Worm (Caenorhabditis elegans): ENCODE data around the gene srd-18.

srd-18 gene

DNA sequence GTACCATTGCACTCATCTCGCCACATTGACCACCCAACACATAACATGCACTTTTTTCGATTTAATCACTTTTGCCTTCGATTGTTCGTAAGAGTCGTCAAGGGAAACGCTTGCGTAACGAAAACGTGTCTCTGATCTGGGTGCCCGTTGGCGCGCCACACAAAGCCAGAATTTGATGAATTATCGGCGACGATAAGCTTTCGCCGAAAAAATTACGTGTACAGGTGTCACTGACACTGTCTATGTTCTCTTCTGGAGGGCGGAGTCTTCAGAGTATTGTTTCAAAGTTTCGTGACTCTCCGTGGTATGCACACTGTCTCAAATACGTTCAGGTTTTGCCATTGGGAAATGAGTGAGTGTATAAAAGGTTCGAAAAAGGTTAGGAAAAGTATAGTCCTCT, 16.0 kb downstream of the srd-18 start, which contains the start of gene F53F1.4:
Gene F53F1.4, plus strand, starts transcription at position 390 of the 400 bp plus-strand sequence.
- TF ChIP-seq flt-1 (GFP tag; IDR thresholded peaks at IDR 0.05) (no peak), cog-1 (tag; optimal IDR thresholded peaks at IDR 0.05) (no peak), klf-2 (GFP tag; conservative IDR thresholded peaks at IDR 0.05) (no peak)

DNA sequence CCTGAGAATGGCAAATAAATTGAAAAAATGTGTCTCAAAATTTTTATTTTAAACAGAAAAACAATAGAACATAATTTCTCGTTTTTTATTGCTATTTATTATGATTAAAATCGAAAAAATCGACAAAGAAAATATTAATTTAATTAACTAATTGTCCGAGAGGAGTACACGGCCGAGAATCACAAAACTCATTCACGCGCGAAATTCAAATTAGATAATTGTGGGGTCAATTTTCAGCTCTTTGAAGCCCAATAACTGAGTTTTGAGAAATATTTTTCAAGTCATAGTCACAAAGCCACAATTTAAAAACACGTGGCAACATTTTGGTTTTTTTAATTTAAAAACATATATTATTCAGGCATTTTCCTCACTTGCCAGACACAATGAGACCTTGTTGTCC, 17.6 kb downstream of the srd-18 start:
- TF ChIP-seq ztf-23 (GFP tag; IDR thresholded peaks at IDR 0.05) (no peak), tab-1 (GFP tag; IDR thresholded peaks at IDR 0.05) (no peak), ref-1 (GFP tag; conservative IDR thresholded peaks at IDR 0.05) (no peak), med-1 (GFP tag; optimal IDR thresholded peaks at IDR 0.05; ENCODE audit: insufficient read depth) (no peak), klf-2 (GFP tag; conservative IDR thresholded peaks at IDR 0.05) (no peak), flt-1 (GFP tag; IDR thresholded peaks at IDR 0.05) (no peak), ztf-29 (GFP tag; IDR thresholded peaks at IDR 0.05) (no peak), cog-1 (tag; optimal IDR thresholded peaks at IDR 0.05) (no peak), T22C8.4 (GFP tag; IDR thresholded peaks at IDR 0.05) (no peak)

DNA sequence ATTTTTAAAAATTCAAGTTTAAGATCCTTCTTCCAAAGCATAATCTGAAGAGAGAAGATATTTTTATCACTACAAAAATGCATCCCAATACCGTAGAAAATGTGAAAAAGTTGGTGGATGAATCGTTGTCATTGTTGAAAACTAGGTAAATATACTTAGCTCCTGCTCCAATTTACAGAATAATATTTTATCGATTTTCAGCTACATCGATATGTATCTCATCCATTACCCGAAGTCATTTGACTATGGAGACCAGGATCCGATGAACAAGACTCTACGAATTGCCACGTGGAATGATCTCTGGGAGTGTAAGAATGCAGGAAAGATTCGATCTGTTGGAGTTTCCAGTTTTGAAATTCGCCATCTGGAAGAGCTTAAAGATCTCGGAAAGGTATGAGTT, 18.2 kb downstream of the srd-18 start:
- TF ChIP-seq cog-1 (tag; optimal IDR thresholded peaks at IDR 0.05): no peak
- TF ChIP-seq ref-1 (GFP tag; conservative IDR thresholded peaks at IDR 0.05): no peak
- TF ChIP-seq klf-2 (GFP tag; conservative IDR thresholded peaks at IDR 0.05): no peak
- no peak for TF ChIP-seq med-1 (GFP tag; optimal IDR thresholded peaks at IDR 0.05; ENCODE audit: insufficient read depth)
- TF ChIP-seq flt-1 (GFP tag; IDR thresholded peaks at IDR 0.05): no peak
- TF ChIP-seq ztf-23 (GFP tag; IDR thresholded peaks at IDR 0.05): no peak
- TF ChIP-seq tab-1 (GFP tag; IDR thresholded peaks at IDR 0.05): no peak
- no peak for TF ChIP-seq ztf-29 (GFP tag; IDR thresholded peaks at IDR 0.05)
- TF ChIP-seq T22C8.4 (GFP tag; IDR thresholded peaks at IDR 0.05): no peak

DNA sequence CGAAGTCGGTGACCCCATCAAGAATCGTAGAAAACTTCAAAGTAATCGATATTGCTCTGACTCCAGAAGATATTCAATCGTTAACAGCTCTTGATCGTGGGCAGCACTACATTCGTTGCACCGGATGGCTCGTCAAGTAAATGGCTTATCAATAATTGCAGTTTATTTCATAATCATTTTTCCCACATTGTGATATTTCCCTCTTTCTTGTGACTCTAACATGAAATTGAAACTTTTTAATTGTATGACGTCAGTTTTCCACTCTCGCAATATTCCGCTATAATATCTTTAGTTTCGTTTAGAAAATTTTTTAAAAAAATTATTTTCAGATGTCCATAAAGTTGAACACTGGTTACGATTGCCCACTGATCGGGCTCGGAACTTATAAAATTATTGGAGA, 18.8 kb downstream of the srd-18 start, which contains the start of gene F53F1.3:
Gene F53F1.3, plus strand, starts transcription at position 330 of the 400 bp plus-strand sequence.
- TF ChIP-seq cog-1 (tag; optimal IDR thresholded peaks at IDR 0.05) (no peak), med-1 (GFP tag; optimal IDR thresholded peaks at IDR 0.05; ENCODE audit: insufficient read depth) (no peak), flt-1 (GFP tag; IDR thresholded peaks at IDR 0.05) (no peak), klf-2 (GFP tag; conservative IDR thresholded peaks at IDR 0.05) (no peak), ref-1 (GFP tag; conservative IDR thresholded peaks at IDR 0.05) (no peak)

DNA sequence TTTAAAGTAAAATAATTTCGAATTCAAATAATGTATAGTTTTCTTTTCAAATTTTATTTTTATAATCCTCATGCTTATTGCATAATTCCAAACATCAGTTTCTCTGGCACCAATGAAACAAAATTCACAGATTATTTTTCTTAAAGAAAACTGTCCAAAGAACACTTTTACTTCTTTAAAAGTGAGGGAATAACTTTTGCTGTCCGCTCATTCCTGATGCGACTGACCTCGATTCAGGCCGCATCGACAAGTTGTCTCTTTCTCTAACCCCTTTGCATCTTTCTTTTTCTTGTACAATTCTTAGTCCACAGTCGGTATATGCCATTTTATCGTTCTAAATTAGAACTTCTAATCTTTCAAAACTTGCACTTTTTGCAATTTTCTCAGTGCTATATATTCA, 20.2 kb downstream of the srd-18 start, which contains the start of gene F53F1.2:
Gene F53F1.2, plus strand, starts transcription at position 306 of the 400 bp plus-strand sequence.
- TF ChIP-seq med-1 (GFP tag; optimal IDR thresholded peaks at IDR 0.05; ENCODE audit: insufficient read depth): no peak
- no peak for TF ChIP-seq ztf-29 (GFP tag; IDR thresholded peaks at IDR 0.05)
- TF ChIP-seq klf-2 (GFP tag; conservative IDR thresholded peaks at IDR 0.05): no peak
- TF ChIP-seq tab-1 (GFP tag; IDR thresholded peaks at IDR 0.05): no peak

DNA sequence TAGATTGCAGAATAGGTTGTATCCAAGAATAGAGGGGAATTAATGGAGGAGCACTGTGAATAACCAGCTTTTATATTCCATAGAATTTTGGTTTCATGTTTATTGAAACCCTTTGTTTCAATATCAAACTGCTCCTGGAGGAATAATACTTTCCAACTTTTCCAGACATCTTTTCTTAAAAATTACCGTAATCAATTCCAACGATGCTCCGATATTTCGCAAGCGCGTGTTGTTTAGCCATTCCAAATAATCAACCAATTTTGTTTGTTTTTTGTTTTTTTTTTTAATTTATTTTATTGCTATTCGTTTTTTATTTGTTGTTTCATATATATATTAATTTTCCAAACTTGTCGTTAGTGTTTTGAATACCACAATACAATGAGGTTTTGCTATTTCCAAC, 20.6 kb downstream of the srd-18 start, which contains the start of gene cutl-1:
Gene cutl-1, minus strand, starts transcription at position 83 of the 400 bp plus-strand sequence.
- TF ChIP-seq flt-1 (GFP tag; IDR thresholded peaks at IDR 0.05) (no peak), T22C8.4 (GFP tag; IDR thresholded peaks at IDR 0.05) (no peak), med-1 (GFP tag; optimal IDR thresholded peaks at IDR 0.05; ENCODE audit: insufficient read depth) (no peak), cog-1 (tag; optimal IDR thresholded peaks at IDR 0.05) (no peak), klf-2 (GFP tag; conservative IDR thresholded peaks at IDR 0.05) (no peak), ztf-23 (GFP tag; IDR thresholded peaks at IDR 0.05) (no peak), ztf-29 (GFP tag; IDR thresholded peaks at IDR 0.05) (no peak), tab-1 (GFP tag; IDR thresholded peaks at IDR 0.05) (no peak), ref-1 (GFP tag; conservative IDR thresholded peaks at IDR 0.05) (no peak)

DNA sequence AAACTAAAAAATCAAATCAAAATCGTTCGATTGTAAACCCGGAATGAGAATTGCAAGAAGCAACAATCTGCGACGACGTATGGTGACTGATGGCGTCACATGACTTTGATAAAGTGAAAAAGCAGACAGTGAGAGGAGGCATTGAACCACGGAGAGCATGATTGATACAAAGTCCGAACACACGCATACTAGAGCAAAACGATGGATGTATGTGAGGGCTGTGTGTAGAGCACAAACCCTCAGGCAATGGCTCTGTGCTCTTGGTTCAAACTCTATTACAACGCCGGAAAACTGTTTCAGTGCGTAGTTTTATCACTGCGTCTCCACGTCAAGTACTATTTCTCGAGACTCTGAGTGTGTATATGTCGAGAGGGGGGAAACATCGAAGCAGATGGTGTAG, 24.1 kb downstream of the srd-18 start:
- TF ChIP-seq ref-1 (GFP tag; conservative IDR thresholded peaks at IDR 0.05): no peak
- no peak for TF ChIP-seq med-1 (GFP tag; optimal IDR thresholded peaks at IDR 0.05; ENCODE audit: insufficient read depth)
- TF ChIP-seq tab-1 (GFP tag; IDR thresholded peaks at IDR 0.05): no peak
- no peak for TF ChIP-seq klf-2 (GFP tag; conservative IDR thresholded peaks at IDR 0.05)
- no peak for TF ChIP-seq ztf-23 (GFP tag; IDR thresholded peaks at IDR 0.05)
- TF ChIP-seq cog-1 (tag; optimal IDR thresholded peaks at IDR 0.05): no peak
- no peak for TF ChIP-seq T22C8.4 (GFP tag; IDR thresholded peaks at IDR 0.05)
- TF ChIP-seq flt-1 (GFP tag; IDR thresholded peaks at IDR 0.05): no peak
- no peak for TF ChIP-seq ztf-29 (GFP tag; IDR thresholded peaks at IDR 0.05)

DNA sequence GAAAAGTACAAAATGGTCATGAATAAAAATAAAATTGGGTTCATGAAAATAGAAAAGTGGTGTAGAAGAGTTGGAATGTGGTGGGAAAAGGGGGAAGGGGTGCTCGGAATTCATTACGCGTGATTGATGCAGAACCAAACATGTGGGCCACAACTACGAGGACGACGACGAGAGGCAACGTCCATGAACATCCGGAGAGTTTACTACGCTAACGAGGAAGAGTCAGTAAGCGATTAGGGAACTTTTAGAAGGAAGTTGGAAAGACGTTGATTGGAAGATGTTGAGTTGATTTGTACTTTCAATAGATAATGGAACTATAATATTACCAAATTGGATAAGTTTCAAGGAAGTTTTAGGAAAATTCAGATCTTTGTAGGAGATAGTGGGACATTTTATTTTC, 25.0 kb downstream of the srd-18 start:
- TF ChIP-seq ztf-23 (GFP tag; IDR thresholded peaks at IDR 0.05) (no peak), cog-1 (tag; optimal IDR thresholded peaks at IDR 0.05) (no peak), tab-1 (GFP tag; IDR thresholded peaks at IDR 0.05) (no peak), ztf-29 (GFP tag; IDR thresholded peaks at IDR 0.05) (no peak), ref-1 (GFP tag; conservative IDR thresholded peaks at IDR 0.05) (no peak), T22C8.4 (GFP tag; IDR thresholded peaks at IDR 0.05) (no peak), klf-2 (GFP tag; conservative IDR thresholded peaks at IDR 0.05) (no peak), med-1 (GFP tag; optimal IDR thresholded peaks at IDR 0.05; ENCODE audit: insufficient read depth) (no peak), flt-1 (GFP tag; IDR thresholded peaks at IDR 0.05) (no peak)

DNA sequence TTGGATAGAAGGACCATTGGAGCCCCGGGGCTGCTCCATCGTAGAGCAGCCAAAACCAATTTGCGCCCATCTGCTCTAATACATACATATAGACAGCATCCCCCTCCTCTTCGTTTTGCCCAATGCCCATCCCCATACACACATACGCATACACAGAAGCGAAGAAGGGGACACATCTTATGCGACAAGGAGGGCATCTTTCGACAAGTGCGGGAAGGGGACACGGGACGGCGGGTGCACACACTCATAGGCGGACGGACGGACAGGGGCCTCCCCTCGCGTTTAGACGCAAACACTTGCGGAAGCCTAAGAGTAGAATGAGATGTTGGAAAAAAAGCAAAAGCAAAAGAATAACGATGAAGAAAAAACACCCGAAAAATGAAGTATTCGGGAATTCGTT, 30.2 kb downstream of the srd-18 start:
- TF ChIP-seq ref-1 (GFP tag; conservative IDR thresholded peaks at IDR 0.05) (no peak), med-1 (GFP tag; optimal IDR thresholded peaks at IDR 0.05; ENCODE audit: insufficient read depth) (no peak), ztf-23 (GFP tag; IDR thresholded peaks at IDR 0.05) (0 out of 2 replicates have a peak, but pooled peaks have one; percentile 39), cog-1 (tag; optimal IDR thresholded peaks at IDR 0.05) (peak; percentile 65), ztf-29 (GFP tag; IDR thresholded peaks at IDR 0.05) (0 out of 2 replicates have a peak, but pooled peaks have one; percentile 27), flt-1 (GFP tag; IDR thresholded peaks at IDR 0.05) (peak; percentile 71), tab-1 (GFP tag; IDR thresholded peaks at IDR 0.05) (no peak), T22C8.4 (GFP tag; IDR thresholded peaks at IDR 0.05) (no peak), klf-2 (GFP tag; conservative IDR thresholded peaks at IDR 0.05) (0 out of 2 replicates have a peak, but pooled peaks have one; percentile 43)

DNA sequence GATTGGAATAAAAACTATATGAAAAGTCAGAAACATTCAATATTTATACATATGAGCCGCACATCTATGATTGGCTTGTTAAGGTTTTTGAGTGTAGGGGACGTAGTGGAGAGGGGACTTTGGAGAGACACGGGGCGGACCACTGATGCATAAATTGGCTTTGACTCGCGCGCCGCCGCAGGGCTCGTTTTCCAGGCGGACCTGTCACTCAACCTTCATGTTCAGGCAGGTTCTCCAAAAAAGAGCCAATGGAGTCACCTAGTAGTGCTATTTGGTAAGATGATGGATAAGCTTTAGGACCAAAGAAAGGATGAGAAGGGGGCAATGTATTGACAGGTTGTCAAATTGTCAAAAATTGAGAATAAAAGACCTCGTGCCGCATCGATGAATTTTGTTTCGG, 31.7 kb downstream of the srd-18 start:
- no peak for TF ChIP-seq klf-2 (GFP tag; conservative IDR thresholded peaks at IDR 0.05)
- TF ChIP-seq tab-1 (GFP tag; IDR thresholded peaks at IDR 0.05): no peak
- 0 out of 2 replicates have a peak, but pooled peaks have one; percentile 12 for TF ChIP-seq ztf-23 (GFP tag; IDR thresholded peaks at IDR 0.05)
- TF ChIP-seq ztf-29 (GFP tag; IDR thresholded peaks at IDR 0.05): no peak
